Worm (Caenorhabditis elegans) whole organism, L4/young adult: ENCODE measurements around the gene F12A10.1.

Experiments
- W03F9.2 ChIP-seq: fragments of 150-350 bp; optimal IDR thresholded peaks from 2 replicates; lab custom pipeline; 2014; ENCODE audit warnings: missing biosample characterization, missing genetic modification characterization
- dao-5 ChIP-seq: sonication (generic microtip); optimal IDR thresholded peaks from 2 replicates; lab custom pipeline; 2016; ENCODE audit warnings: missing genotype, missing genetic modification characterization, moderate library complexity, missing compliant biosample characterization
- him-1 ChIP-seq: sonication (generic microtip); optimal IDR thresholded peaks from 2 replicates; lab custom pipeline; 2016; ENCODE audit warnings: missing genotype, missing genetic modification reagents, missing genetic modification characterization, missing compliant biosample characterization

ce11 chrII:5518055-5518454 is 21.7 kb downstream of the F12A10.1 start:
- TF ChIP-seq him-1 = no peak
- no peak for TF ChIP-seq dao-5 (tag; lab: Kevin White, UChicago)
- no peak for TF ChIP-seq W03F9.2 (tag; lab: Kevin White, UChicago)
